Fruit fly (Drosophila melanogaster) whole organism, embryonic: Measurements from ENCODE around the gene CG34056.
A peak's percentile ranks its signal among the peaks of the same experiment; 100 is the strongest.

Experiments used
- ATbp ChIP-seq: fragments of 200-800 bp; sonication (Bioruptor generic); optimal IDR thresholded peaks from 2 replicates; lab custom pipeline; 2017; ENCODE audit warnings: missing biosample characterization, mild to moderate bottlenecking, missing genetic modification characterization, missing genetic modification reagents
- Asciz ChIP-seq: fragments of 200-800 bp; sonication (Bioruptor generic); optimal IDR thresholded peaks from 2 replicates; lab custom pipeline; 2017; ENCODE audit warnings: missing biosample characterization, mild to moderate bottlenecking, missing genetic modification characterization, missing genetic modification reagents
- Atf6 ChIP-seq: fragments of 200-800 bp; sonication (Bioruptor generic); IDR thresholded peaks from 2 replicates; pipeline ENCODE4 v1.3.6; 2022; ENCODE audit warnings: missing biosample characterization, missing genetic modification characterization
- Bteb2 ChIP-seq: fragments of 200-800 bp; sonication (Bioruptor generic); optimal IDR thresholded peaks from 2 replicates; lab custom pipeline; 2016; ENCODE audit warnings: missing biosample characterization, missing genetic modification characterization
- CG10979 ChIP-seq: fragments of 200-800 bp; sonication (Bioruptor generic); optimal IDR thresholded peaks from 2 replicates; lab custom pipeline; 2018; ENCODE audit warnings: missing biosample characterization, mild to moderate bottlenecking, missing genetic modification characterization, moderate library complexity
- CG11247 ChIP-seq: fragments of 200-800 bp; sonication (Bioruptor generic); IDR thresholded peaks from 2 replicates; pipeline ENCODE4 v1.3.6; 2022; ENCODE audit warnings: missing biosample characterization, missing genetic modification characterization
- CG12769 ChIP-seq: fragments of 200-800 bp; sonication (Bioruptor generic); optimal IDR thresholded peaks from 2 replicates; lab custom pipeline; 2019; ENCODE audit warnings: missing biosample characterization, mild to moderate bottlenecking, missing genetic modification characterization, moderate library complexity
- CG13775 ChIP-seq: fragments of 200-800 bp; sonication (Bioruptor generic); optimal IDR thresholded peaks from 3 replicates; lab custom pipeline; 2017; ENCODE audit warnings: missing biosample characterization, mild to moderate bottlenecking, missing genetic modification characterization
- CG14860 ChIP-seq: fragments of 200-800 bp; sonication (Bioruptor generic); IDR thresholded peaks from 3 replicates; pipeline ENCODE4 v1.3.6; 2022; ENCODE audit warnings: missing biosample characterization, missing genetic modification characterization; ENCODE audit not compliant: partially characterized antibody
- CG1529 ChIP-seq: fragments of 200-800 bp; sonication (Bioruptor generic); optimal IDR thresholded peaks from 3 replicates; lab custom pipeline; 2018; ENCODE audit warnings: missing biosample characterization, missing genetic modification characterization
- CG1603 ChIP-seq: fragments of 200-800 bp; sonication (Bioruptor generic); optimal IDR thresholded peaks from 2 replicates; lab custom pipeline; 2019; ENCODE audit warnings: missing biosample characterization, mild to moderate bottlenecking, missing genetic modification characterization, moderate library complexity
- CG18599 ChIP-seq: fragments of 200-800 bp; sonication (Bioruptor generic); optimal IDR thresholded peaks from 3 replicates; lab custom pipeline; 2017; ENCODE audit warnings: missing biosample characterization, missing genetic modification characterization, mild to moderate bottlenecking, moderate library complexity, missing genetic modification reagents
- CG18764 ChIP-seq: fragments of 200-800 bp; sonication (Bioruptor generic); optimal IDR thresholded peaks from 3 replicates; lab custom pipeline; 2016; ENCODE audit warnings: missing biosample characterization, missing genetic modification characterization
- CG2116 ChIP-seq: fragments of 200-800 bp; sonication (Bioruptor generic); optimal IDR thresholded peaks from 3 replicates; lab custom pipeline; 2018; ENCODE audit warnings: missing biosample characterization, mild to moderate bottlenecking, missing genetic modification characterization
- CG2889 ChIP-seq: fragments of 200-800 bp; sonication (Bioruptor generic); IDR thresholded peaks from 3 replicates; pipeline ENCODE4 v1.3.6; 2022; ENCODE audit warnings: missing biosample characterization, missing genetic modification characterization
- CG32772 ChIP-seq: fragments of 200-800 bp; sonication (Bioruptor generic); IDR thresholded peaks from 2 replicates; pipeline ENCODE4 v1.3.6; 2022; ENCODE audit warnings: missing biosample characterization, missing genetic modification characterization
- CG3281 ChIP-seq: fragments of 200-800 bp; sonication (Bioruptor generic); optimal IDR thresholded peaks from 3 replicates; lab custom pipeline; 2017; ENCODE audit warnings: missing biosample characterization, mild to moderate bottlenecking, missing genetic modification characterization
- CG9727 ChIP-seq: fragments of 200-800 bp; sonication (Bioruptor generic); optimal IDR thresholded peaks from 3 replicates; lab custom pipeline; 2017; ENCODE audit warnings: missing biosample characterization, mild to moderate bottlenecking, missing genetic modification characterization
- Dll ChIP-seq: fragments of 200-800 bp; sonication (Bioruptor generic); IDR thresholded peaks from 4 replicates; pipeline ENCODE4 v1.3.6; 2022; ENCODE audit warnings: missing biosample characterization, missing genetic modification characterization; ENCODE audit not compliant: partially characterized antibody
- E2f2 ChIP-seq: fragments of 200-800 bp; sonication (Bioruptor generic); IDR thresholded peaks from 2 replicates; pipeline ENCODE4 v1.3.6; 2022; ENCODE audit warnings: missing biosample characterization, missing genetic modification characterization
- HmgZ ChIP-seq: fragments of 200-800 bp; sonication (Bioruptor generic); optimal IDR thresholded peaks from 2 replicates; lab custom pipeline; 2018; ENCODE audit warnings: missing biosample characterization, mild to moderate bottlenecking, missing genetic modification characterization
- Hmr ChIP-seq: fragments of 200-800 bp; sonication (Bioruptor generic); optimal IDR thresholded peaks from 3 replicates; lab custom pipeline; 2017; ENCODE audit warnings: mild to moderate bottlenecking, missing biosample characterization, missing genetic modification reagents, missing genetic modification characterization
- Hr51 ChIP-seq, 2 experiments: fragments of 200-800 bp; sonication (Bioruptor generic); optimal IDR thresholded peaks; 2 replicates in 1 of 2; 3 replicates in 1 of 2; lab custom pipeline; 2016 to 2018; ENCODE audit warnings: missing biosample characterization in 2 of 2, missing genetic modification characterization in 2 of 2, mild to moderate bottlenecking in 1 of 2, moderate library complexity in 1 of 2
- Meics ChIP-seq: fragments of 200-800 bp; sonication (Bioruptor generic); optimal IDR thresholded peaks from 2 replicates; lab custom pipeline; 2017; ENCODE audit warnings: missing biosample characterization, mild to moderate bottlenecking, missing genetic modification characterization
- Oli ChIP-seq: fragments of 200-800 bp; sonication (Bioruptor generic); optimal IDR thresholded peaks from 2 replicates; lab custom pipeline; 2018; ENCODE audit warnings: missing biosample characterization, mild to moderate bottlenecking, missing genetic modification characterization, moderate library complexity
- Ravus ChIP-seq: fragments of 200-800 bp; sonication (Bioruptor generic); IDR thresholded peaks from 2 replicates; pipeline ENCODE4 v1.3.6; 2022; ENCODE audit warnings: missing biosample characterization, missing genetic modification characterization
- Sry-β ChIP-seq: fragments of 200-800 bp; sonication (Bioruptor generic); optimal IDR thresholded peaks from 2 replicates; lab custom pipeline; 2018; ENCODE audit warnings: missing biosample characterization, mild to moderate bottlenecking, missing genetic modification characterization, moderate library complexity
- Sry-δ ChIP-seq: fragments of 200-800 bp; sonication (Bioruptor generic); optimal IDR thresholded peaks from 2 replicates; lab custom pipeline; 2016; ENCODE audit warnings: missing biosample characterization, missing genetic modification characterization
- Ssrp ChIP-seq: fragments of 200-800 bp; sonication (Bioruptor generic); optimal IDR thresholded peaks from 2 replicates; lab custom pipeline; 2018; ENCODE audit warnings: missing biosample characterization, mild to moderate bottlenecking, missing genetic modification characterization, moderate library complexity
- bbx ChIP-seq: fragments of 200-800 bp; sonication (Bioruptor generic); IDR thresholded peaks from 2 replicates; pipeline ENCODE4 v1.3.6; 2022; ENCODE audit warnings: missing biosample characterization, missing genetic modification characterization; ENCODE audit not compliant: partially characterized antibody
- chif ChIP-seq, 2 experiments: fragments of 200-800 bp; sonication (Bioruptor generic); optimal IDR thresholded peaks; 3 replicates each; lab custom pipeline; 2016; ENCODE audit warnings: missing biosample characterization in 2 of 2, missing genetic modification characterization in 2 of 2
- danr ChIP-seq: fragments of 200-800 bp; sonication (Bioruptor generic); IDR thresholded peaks from 2 replicates; pipeline ENCODE4 v1.3.6; 2022; ENCODE audit warnings: missing biosample characterization, missing genetic modification characterization
- dpn ChIP-seq, 2 experiments: fragments of 200-800 bp; sonication (Bioruptor generic); optimal IDR thresholded peaks; 3 replicates each; lab custom pipeline; 2016; ENCODE audit warnings: missing biosample characterization in 2 of 2, missing genetic modification characterization in 2 of 2
- esg ChIP-seq: fragments of 200-800 bp; sonication (Bioruptor generic); conservative IDR thresholded peaks from 2 replicates; pipeline ENCODE4 v1.3.6; 2022; ENCODE audit warnings: missing biosample characterization, missing genetic modification characterization
- h ChIP-seq: fragments of >200 bp; optimal IDR thresholded peaks from 2 replicates; lab custom pipeline; 2017
- knrl ChIP-seq: fragments of 200-800 bp; sonication (Bioruptor generic); IDR thresholded peaks from 3 replicates; pipeline ENCODE4 v1.3.6; 2022; ENCODE audit warnings: missing biosample characterization, missing genetic modification characterization; ENCODE audit not compliant: partially characterized antibody
- lab ChIP-seq: fragments of 200-800 bp; sonication (Bioruptor generic); optimal IDR thresholded peaks from 3 replicates; lab custom pipeline; 2017; ENCODE audit warnings: missing biosample characterization, missing genetic modification characterization, mild to moderate bottlenecking, moderate library complexity, missing genetic modification reagents
- lov ChIP-seq, 2 experiments: fragments of 200-800 bp in 1 of 2; fragments of >200 bp in 1 of 2; sonication (Bioruptor generic) in 1 of 2; IDR thresholded peaks in 1 of 2; optimal IDR thresholded peaks in 1 of 2; 2 replicates in 1 of 2; 3 replicates in 1 of 2; pipeline versions ENCODE4 v1.3.6 to Lab custom; 2017 to 2022; ENCODE audit warnings: missing biosample characterization in 1 of 2, missing genetic modification characterization in 1 of 2
- org-1 ChIP-seq: fragments of 200-800 bp; sonication (Bioruptor generic); optimal IDR thresholded peaks from 2 replicates; lab custom pipeline; 2017; ENCODE audit warnings: missing biosample characterization, missing genetic modification characterization
- pho ChIP-seq: fragments of 200-800 bp; sonication (Bioruptor generic); optimal IDR thresholded peaks from 2 replicates; lab custom pipeline; 2016; ENCODE audit warnings: missing biosample characterization, missing genetic modification characterization
- pros ChIP-seq: fragments of 200-800 bp; sonication (Bioruptor generic); optimal IDR thresholded peaks from 3 replicates; lab custom pipeline; 2019; ENCODE audit warnings: missing biosample characterization, mild to moderate bottlenecking, missing genetic modification characterization, moderate library complexity
- ro ChIP-seq: fragments of 200-800 bp; sonication (Bioruptor generic); IDR thresholded peaks from 2 replicates; pipeline ENCODE4 v1.3.6; 2022; ENCODE audit warnings: missing biosample characterization, missing genetic modification characterization
- sc ChIP-seq, 3 experiments: fragments of >200 bp in 2 of 3; fragments of 200-800 bp in 1 of 3; sonication (Bioruptor generic) in 1 of 3; optimal IDR thresholded peaks; 2 replicates in 2 of 3; 3 replicates in 1 of 3; lab custom pipeline; 2017; ENCODE audit warnings: mild to moderate bottlenecking in 1 of 3, missing biosample characterization in 1 of 3, missing genetic modification characterization in 1 of 3, missing genetic modification reagents in 1 of 3
- slbo ChIP-seq: fragments of 200-800 bp; sonication (Bioruptor generic); IDR thresholded peaks from 2 replicates; pipeline ENCODE4 v1.3.6; 2022; ENCODE audit warnings: missing biosample characterization, missing genetic modification characterization
- sob ChIP-seq: fragments of 200-800 bp; sonication (Bioruptor generic); IDR thresholded peaks from 2 replicates; pipeline ENCODE4 v1.3.6; 2022; ENCODE audit warnings: missing biosample characterization, missing genetic modification characterization
- tap ChIP-seq: fragments of 200-800 bp; optimal IDR thresholded peaks from 3 replicates; lab custom pipeline; 2019; ENCODE audit warnings: missing biosample characterization, mild to moderate bottlenecking, missing genetic modification characterization, moderate library complexity
- trem ChIP-seq: fragments of 200-800 bp; optimal IDR thresholded peaks from 3 replicates; lab custom pipeline; 2019; ENCODE audit warnings: missing biosample characterization, mild to moderate bottlenecking, missing genetic modification characterization, moderate library complexity
- twi ChIP-seq: fragments of 200-800 bp; optimal IDR thresholded peaks from 2 replicates; lab custom pipeline; 2019; ENCODE audit warnings: missing biosample characterization, mild to moderate bottlenecking, missing genetic modification characterization, moderate library complexity
- zen ChIP-seq: fragments of 200-800 bp; sonication (Bioruptor generic); optimal IDR thresholded peaks from 3 replicates; lab custom pipeline; 2018; ENCODE audit warnings: missing biosample characterization, mild to moderate bottlenecking, missing genetic modification characterization, moderate library complexity

The CG34056 gene

dm6 chr3L:851061-851460, 44.7 kb upstream of the CG34056 start, which contains the start of gene Dci (continued):
- TF ChIP-seq sc (optimal IDR thresholded peaks at IDR 0.05; lab: Kevin White, UChicago) (no peak), sc (GFP tag; optimal IDR thresholded peaks at IDR 0.05; lab: Kevin White, UChicago) (peak; percentile 26), Ssrp (tag; lab: Kevin White, UChicago) (peak; percentile 67), E2f2 (peak; percentile 96), tap (no peak), CG11247 (GFP tag; lab: Robert Waterston, UW) (peak; percentile 75), Asciz (GFP tag; lab: Kevin White, UChicago) (no peak), zen (tag; lab: Kevin White, UChicago) (peak; percentile 68), Ravus (GFP tag; lab: Robert Waterston, UW) (peak; percentile 28), pho (peak; percentile 47), Bteb2 (GFP tag; lab: Kevin White, UChicago) (peak; percentile 59), twi (tag; lab: Kevin White, UChicago) (no peak), Dll (GFP tag; lab: Robert Waterston, UW) (peak; percentile 93), lov (optimal IDR thresholded peaks at IDR 0.05; lab: Kevin White, UChicago) (no peak), lov (GFP tag; IDR thresholded peaks at IDR 0.05; lab: Robert Waterston, UW) (0 out of 3 replicates have a peak, but pooled peaks have one; percentile 12), CG2889 (GFP tag; lab: Robert Waterston, UW) (peak; percentile 84), trem (tag; lab: Kevin White, UChicago) (peak; percentile 39), CG32772 (peak; percentile 59), CG12769 (no peak), CG2116 (peak; percentile 59), Sry-β (GFP tag; lab: Kevin White, UChicago) (no peak), chif (GFP tag; optimal IDR thresholded peaks at IDR 0.05; lab: Kevin White, UChicago) (peak; percentile 72 to 73), Atf6 (GFP tag; lab: Robert Waterston, UW) (peak; percentile 76), knrl (GFP tag; lab: Robert Waterston, UW) (peak; percentile 91), Hmr (peak; percentile 64), CG10979 (tag; lab: Kevin White, UChicago) (peak; percentile 41), CG9727 (peak; percentile 79), CG13775 (GFP tag; lab: Kevin White, UChicago) (peak; percentile 79), dpn (GFP tag; optimal IDR thresholded peaks at IDR 0.05; lab: Kevin White, UChicago) (peak; percentile 83 to 84), CG3281 (GFP tag; lab: Kevin White, UChicago) (peak; percentile 41), lab (GFP tag; lab: Kevin White, UChicago) (no peak), CG1529 (peak; percentile 39), pros (GFP tag; lab: Kevin White, UChicago) (no peak), esg (GFP tag; lab: Robert Waterston, UW) (peak; percentile 88), CG18764 (GFP tag; lab: Kevin White, UChicago) (peak; percentile 48), Oli (peak; percentile 50), bbx (GFP tag; lab: Robert Waterston, UW) (peak; percentile 63), Hr51 (GFP tag; optimal IDR thresholded peaks at IDR 0.05; lab: Kevin White, UChicago) (peak; percentile 53 to 71), CG1603 (tag; lab: Kevin White, UChicago) (peak; percentile 82), slbo (peak; percentile 93), Meics (GFP tag; lab: Kevin White, UChicago) (peak; percentile 54), Sry-δ (GFP tag; lab: Kevin White, UChicago) (peak; percentile 74), ATbp (GFP tag; lab: Kevin White, UChicago) (peak; percentile 33), CG18599 (GFP tag; lab: Kevin White, UChicago) (peak; percentile 72), ro (GFP tag; lab: Robert Waterston, UW) (peak; percentile 10; the same call in 1 of the 2 replicates), HmgZ (tag; lab: Kevin White, UChicago) (peak; percentile 77), org-1 (GFP tag; lab: Kevin White, UChicago) (no peak), danr (peak; percentile 59; the same call in 1 of the 2 replicates), h (lab: Kevin White, UChicago) (no peak), sob (GFP tag; lab: Robert Waterston, UW) (peak; percentile 79), CG14860 (GFP tag; lab: Robert Waterston, UW) (peak; percentile 74; the same call in 2 of the 3 replicates)
